Worm (Caenorhabditis elegans) whole organism, early embryonic: ENCODE data around the gene C52B9.19.
"Not testable (repeated sequence)": the region's sequence is repeated elsewhere in the genome, so short reads cannot be mapped to it uniquely, and the experiment has no call there.

Experiments used
- B0310.2 ChIP-seq: sonication (generic microtip); optimal IDR thresholded peaks from 2 replicates; lab custom pipeline; 2016; ENCODE audit warnings: mild to moderate bottlenecking, missing genetic modification characterization, missing compliant biosample characterization
- F13C5.2 ChIP-seq: sonication (generic microtip); optimal IDR thresholded peaks from 2 replicates; lab custom pipeline; 2017; ENCODE audit warnings: mild to moderate bottlenecking, missing genetic modification characterization, inconsistent platforms, missing compliant biosample characterization
- aly-1 ChIP-seq: sonication (generic microtip); optimal IDR thresholded peaks from 2 replicates; lab custom pipeline; 2016; ENCODE audit warnings: missing genetic modification characterization, missing compliant biosample characterization
- ceh-13 ChIP-seq: fragments of 200-800 bp; sonication (Bioruptor generic); optimal IDR thresholded peaks from 2 replicates; lab custom pipeline; 2018; ENCODE audit warnings: mild to moderate bottlenecking, missing genetic modification characterization, missing compliant biosample characterization
- ceh-36 ChIP-seq: sonication (generic microtip); optimal IDR thresholded peaks from 2 replicates; lab custom pipeline; 2016; ENCODE audit warnings: missing genetic modification characterization, inconsistent platforms, missing compliant biosample characterization
- flt-1 ChIP-seq: fragments of 200-800 bp; sonication (Bioruptor generic); IDR thresholded peaks from 2 replicates; pipeline ENCODE4 v1.3.6; 2022; ENCODE audit warnings: missing genetic modification characterization, missing compliant biosample characterization
- hmbx-1 ChIP-seq: sonication (generic microtip); optimal IDR thresholded peaks from 2 replicates; lab custom pipeline; 2016; ENCODE audit warnings: mild to moderate bottlenecking, missing genetic modification characterization, missing compliant biosample characterization
- hmg-4 ChIP-seq: fragments of 200-800 bp; sonication (Bioruptor generic); optimal IDR thresholded peaks from 2 replicates; lab custom pipeline; 2018; ENCODE audit warnings: mild to moderate bottlenecking, missing genetic modification characterization, missing compliant biosample characterization
- hnd-1 ChIP-seq: sonication (generic microtip); optimal IDR thresholded peaks from 2 replicates; lab custom pipeline; 2016; ENCODE audit warnings: missing genetic modification characterization, missing compliant biosample characterization
- scrt-1 ChIP-seq: fragments of 200-800 bp; sonication (Bioruptor generic); IDR thresholded peaks from 2 replicates; pipeline ENCODE4 v1.3.6; 2022; ENCODE audit warnings: missing genetic modification characterization, missing compliant biosample characterization
- sea-1 ChIP-seq: fragments of 200-800 bp; sonication (Bioruptor generic); conservative IDR thresholded peaks from 2 replicates; pipeline ENCODE4 v1.3.6; 2022; ENCODE audit warnings: missing genetic modification characterization, missing compliant biosample characterization
- tbx-37 ChIP-seq: fragments of 200-800 bp; sonication (Bioruptor generic); conservative IDR thresholded peaks from 2 replicates; pipeline ENCODE4 v1.3.6; 2022; ENCODE audit warnings: missing genetic modification reagents, missing genetic modification characterization, missing compliant biosample characterization
- tra-4 ChIP-seq: sonication (generic microtip); optimal IDR thresholded peaks from 2 replicates; lab custom pipeline; 2017; ENCODE audit warnings: missing genetic modification characterization, missing compliant biosample characterization

Gene C52B9.19

DNA sequence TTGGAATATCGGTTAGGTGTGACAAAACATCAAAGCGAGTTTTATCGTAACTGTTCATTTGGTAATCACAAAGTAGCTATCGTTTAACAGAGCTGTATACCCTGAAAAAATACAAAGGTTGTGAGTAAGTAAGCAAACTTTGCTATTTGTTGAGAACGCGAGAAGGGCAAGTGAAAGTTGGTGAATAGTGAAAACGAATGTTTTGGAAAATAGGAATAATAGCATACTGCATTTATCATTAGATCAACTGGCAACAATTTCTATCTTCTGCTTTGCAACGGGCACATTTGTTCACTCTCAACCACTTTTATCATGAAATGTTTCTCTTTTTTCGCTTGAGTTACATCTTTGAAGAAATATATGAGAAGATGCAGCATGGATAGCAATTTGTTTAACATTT lies 46.5 kb downstream of the C52B9.19 start, which contains the start of gene C24A8.5:
C24A8.5 (minus strand) TSS at position 101 of the 400 bp plus-strand sequence.
- TF ChIP-seq hmg-4 (GFP tag; lab: Kevin White, UChicago) (no peak), sea-1 (GFP tag; lab: Robert Waterston, UW) (no peak), B0310.2 (tag; lab: Kevin White, UChicago) (no peak), ceh-36 (tag; lab: Kevin White, UChicago) (no peak), ceh-13 (GFP tag; lab: Kevin White, UChicago) (no peak), hnd-1 (tag; lab: Kevin White, UChicago) (no peak), hmbx-1 (tag; lab: Kevin White, UChicago) (no peak), F13C5.2 (tag; lab: Kevin White, UChicago) (no peak), aly-1 (tag; lab: Kevin White, UChicago) (no peak), flt-1 (no peak)

DNA sequence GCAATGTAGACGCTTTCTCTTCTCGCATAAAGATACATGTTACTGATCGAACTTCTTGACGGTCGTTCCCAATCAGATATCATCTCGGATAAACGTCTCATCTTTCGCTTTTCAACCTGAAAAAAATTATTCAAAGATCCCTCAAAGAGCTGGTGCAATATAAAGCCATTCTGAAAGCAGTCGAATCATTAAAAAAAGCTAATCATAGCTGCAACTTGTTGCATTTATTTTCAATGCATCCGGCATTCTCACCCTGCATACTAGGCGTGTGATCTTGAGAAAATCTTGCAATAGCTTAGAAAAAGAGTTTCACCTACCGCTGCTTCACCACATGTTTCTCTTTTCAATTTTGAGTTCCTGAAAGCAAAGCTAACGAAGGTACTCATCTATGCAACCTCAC lies 50.0 kb downstream of the C52B9.19 start, which contains the start of gene C24A8.6:
C24A8.6 (minus strand) TSS at position 101 of the 400 bp plus-strand sequence.
- not testable (repeated sequence) for TF ChIP-seq scrt-1; tra-4 (tag; lab: Kevin White, UChicago); tbx-37 (GFP tag; lab: Robert Waterston, UW)
